Fruit fly (Drosophila melanogaster): ENCODE results near the gene RabX6.

dm6 chr3L:727190-727589 is 36.9 kb downstream of the RabX6 start:
- TF ChIP-seq CG14655 (GFP tag; optimal IDR thresholded peaks at IDR 0.05): no peak
- no peak for TF ChIP-seq CG4496 (GFP tag; IDR thresholded peaks at IDR 0.05)
- TF ChIP-seq Snoo (tag; optimal IDR thresholded peaks at IDR 0.05): peak; percentile 56
- TF ChIP-seq EcR (GFP tag; optimal IDR thresholded peaks at IDR 0.05): no peak
- TF ChIP-seq Pif1B (GFP tag; optimal IDR thresholded peaks at IDR 0.05): no peak
- TF ChIP-seq Ets98B (GFP tag; IDR thresholded peaks at IDR 0.05): no peak
- peak; percentile 18 for TF ChIP-seq Pif1A (GFP tag; optimal IDR thresholded peaks at IDR 0.05)
- no peak for TF ChIP-seq fd96Ca (GFP tag; IDR thresholded peaks at IDR 0.05)
- no peak for TF ChIP-seq CG32121 (GFP tag; IDR thresholded peaks at IDR 0.05)
- TF ChIP-seq CG17806 (tag; optimal IDR thresholded peaks at IDR 0.05): no peak
- TF ChIP-seq D1 (tag; optimal IDR thresholded peaks at IDR 0.05): no peak
